Worm (Caenorhabditis elegans) whole organism, early embryonic: ENCODE results near the gene srt-70.

Experiments used
- B0310.2 ChIP-seq: sonication (generic microtip); optimal IDR thresholded peaks from 2 replicates; lab custom pipeline; 2016; ENCODE audit warnings: mild to moderate bottlenecking, missing genetic modification characterization, missing compliant biosample characterization
- aly-1 ChIP-seq: sonication (generic microtip); optimal IDR thresholded peaks from 2 replicates; lab custom pipeline; 2016; ENCODE audit warnings: missing genetic modification characterization, missing compliant biosample characterization
- ama-1 ChIP-seq: fragments of 150-350 bp; optimal IDR thresholded peaks from 2 replicates; lab custom pipeline; 2014
- ceh-36 ChIP-seq: sonication (generic microtip); optimal IDR thresholded peaks from 2 replicates; lab custom pipeline; 2016; ENCODE audit warnings: missing genetic modification characterization, inconsistent platforms, missing compliant biosample characterization
- ets-7 ChIP-seq: sonication (generic microtip); optimal IDR thresholded peaks from 2 replicates; lab custom pipeline; 2016; ENCODE audit warnings: missing genotype, missing genetic modification characterization, missing compliant biosample characterization
- hmbx-1 ChIP-seq: sonication (generic microtip); optimal IDR thresholded peaks from 2 replicates; lab custom pipeline; 2016; ENCODE audit warnings: mild to moderate bottlenecking, missing genetic modification characterization, missing compliant biosample characterization
- hnd-1 ChIP-seq: sonication (generic microtip); optimal IDR thresholded peaks from 2 replicates; lab custom pipeline; 2016; ENCODE audit warnings: missing genetic modification characterization, missing compliant biosample characterization
- pes-1 ChIP-seq: fragments of 200-800 bp; sonication (Bioruptor generic); IDR thresholded peaks from 2 replicates; pipeline ENCODE4 v1.3.6; 2022; ENCODE audit warnings: missing genetic modification reagents, missing genetic modification characterization, missing compliant biosample characterization
- scrt-1 ChIP-seq: fragments of 200-800 bp; sonication (Bioruptor generic); IDR thresholded peaks from 2 replicates; pipeline ENCODE4 v1.3.6; 2022; ENCODE audit warnings: missing genetic modification characterization, missing compliant biosample characterization
- sea-1 ChIP-seq: fragments of 200-800 bp; sonication (Bioruptor generic); conservative IDR thresholded peaks from 2 replicates; pipeline ENCODE4 v1.3.6; 2022; ENCODE audit warnings: missing genetic modification characterization, missing compliant biosample characterization
- tra-4 ChIP-seq: sonication (generic microtip); optimal IDR thresholded peaks from 2 replicates; lab custom pipeline; 2017; ENCODE audit warnings: missing genetic modification characterization, missing compliant biosample characterization

DNA sequence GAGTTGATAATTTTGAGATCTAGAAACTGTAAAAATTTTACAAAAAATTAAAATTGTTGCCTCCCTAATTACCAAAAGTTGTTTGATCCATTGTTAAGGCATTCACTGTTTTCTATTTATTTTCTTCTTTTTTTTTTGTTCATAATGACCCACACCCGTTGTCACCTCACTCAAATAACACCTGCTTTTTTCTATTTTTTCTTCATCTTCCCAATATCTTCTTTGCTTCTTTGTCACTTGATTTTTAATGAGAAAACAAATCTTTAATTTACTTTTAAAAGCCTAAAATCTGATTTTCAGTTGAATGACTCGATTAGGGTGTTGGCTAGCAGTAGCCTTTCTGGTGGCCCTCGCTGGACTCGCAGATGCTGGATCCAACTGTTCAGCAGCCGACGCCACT lies 44.0 kb upstream of the srt-70 start, which contains the start of gene ncx-2:
- no peak for TF ChIP-seq pes-1 (GFP tag; lab: Robert Waterston, UW)
- TF ChIP-seq ets-7 (tag; lab: Kevin White, UChicago), result no peak
- no peak for TF ChIP-seq hnd-1
- no peak for TF ChIP-seq tra-4
- TF ChIP-seq hmbx-1, result no peak
- TF ChIP-seq B0310.2 (tag; lab: Kevin White, UChicago), result no peak
- TF ChIP-seq scrt-1 (GFP tag; lab: Robert Waterston, UW), result no peak
- no peak for TF ChIP-seq ama-1
- no peak for TF ChIP-seq sea-1 (GFP tag; lab: Robert Waterston, UW)
- TF ChIP-seq aly-1, result no peak
- TF ChIP-seq ceh-36 (tag; lab: Kevin White, UChicago), result no peak
